Worm (Caenorhabditis elegans) whole organism, mixed stage, embryonic: Measurements from ENCODE around the gene dyrb-1.

Source experiments
- elt-3 ChIP-seq: fragments of 150-350 bp; optimal IDR thresholded peaks from 2 replicates; lab custom pipeline; 2014; ENCODE audit warnings: missing biosample characterization, missing genetic modification characterization
- unc-120 ChIP-seq: sonication (generic microtip); optimal IDR thresholded peaks from 2 replicates; lab custom pipeline; 2017; ENCODE audit warnings: missing genetic modification characterization, missing compliant biosample characterization; ENCODE audit not compliant: poor library complexity, severe bottlenecking
- unc-62 ChIP-seq: fragments of 150-350 bp; optimal IDR thresholded peaks from 2 replicates; lab custom pipeline; 2014; ENCODE audit warnings: missing biosample characterization, missing genetic modification reagents, missing genetic modification characterization

ce11 chrII:9143795-9144194 is 36.9 kb upstream of the dyrb-1 start:
- no peak for TF ChIP-seq unc-120
- no peak for TF ChIP-seq unc-62 (GFP tag; lab: Kevin White, UChicago)
- TF ChIP-seq elt-3 (tag; lab: Kevin White, UChicago) = no peak
